Worm (Caenorhabditis elegans): ENCODE measurements around the gene frm-2.

The frm-2 gene

ce11 chrIII:5942104-5942503, 39.8 kb downstream of the frm-2 start:
- TF ChIP-seq ZK546.5 (tag; optimal IDR thresholded peaks at IDR 0.05) (no peak), nhr-23 (tag; optimal IDR thresholded peaks at IDR 0.05) (no peak), blmp-1 (tag; optimal IDR thresholded peaks at IDR 0.05; ENCODE audit: insufficient read depth) (no peak), C34F6.9 (tag; optimal IDR thresholded peaks at IDR 0.05) (no peak), elt-3 (tag; optimal IDR thresholded peaks at IDR 0.05) (no peak), lsy-2 (tag; optimal IDR thresholded peaks at IDR 0.05) (no peak), ztf-11 (tag; optimal IDR thresholded peaks at IDR 0.05) (no peak), mdl-1 (tag; optimal IDR thresholded peaks at IDR 0.05) (no peak), aly-2 (tag; optimal IDR thresholded peaks at IDR 0.05) (no peak), mbf-1 (tag; optimal IDR thresholded peaks at IDR 0.05) (no peak), skn-1 (tag; optimal IDR thresholded peaks at IDR 0.05) (no peak), sma-9 (GFP tag; optimal IDR thresholded peaks at IDR 0.05) (no peak), sma-9 (tag; optimal IDR thresholded peaks at IDR 0.05) (no peak)

ce11 chrIII:5940525-5940974, 41.4 kb downstream of the frm-2 start:
- TF ChIP-seq unc-55 (GFP tag; optimal IDR thresholded peaks at IDR 0.05): peak; percentile 75
- TF ChIP-seq C34F6.9 (tag; optimal IDR thresholded peaks at IDR 0.05): peak; percentile 82
- TF ChIP-seq alr-1 (tag; optimal IDR thresholded peaks at IDR 0.05): no peak
- peak; percentile 56 for TF ChIP-seq sma-3 (GFP tag; optimal IDR thresholded peaks at IDR 0.05)
- TF ChIP-seq mab-5 (tag; optimal IDR thresholded peaks at IDR 0.05): peak; percentile 14
- TF ChIP-seq nhr-77 (tag; optimal IDR thresholded peaks at IDR 0.05): no peak
- TF ChIP-seq ZK546.5 (tag; optimal IDR thresholded peaks at IDR 0.05): no peak
- TF ChIP-seq lsy-2 (tag; optimal IDR thresholded peaks at IDR 0.05): peak; percentile 25 to 70
- TF ChIP-seq ztf-11 (tag; optimal IDR thresholded peaks at IDR 0.05): no peak
- no peak for TF ChIP-seq nhr-11 (tag; optimal IDR thresholded peaks at IDR 0.05)
- no peak for TF ChIP-seq elt-3 (tag; optimal IDR thresholded peaks at IDR 0.05)
- TF ChIP-seq snpc-4 (tag; optimal IDR thresholded peaks at IDR 0.05): peak; percentile 48
- TF ChIP-seq unc-62 (GFP tag; optimal IDR thresholded peaks at IDR 0.05): no peak
- TF ChIP-seq Y55F3AM.14 (GFP tag; optimal IDR thresholded peaks at IDR 0.05): no peak
- TF ChIP-seq nhr-10 (tag; optimal IDR thresholded peaks at IDR 0.05): no peak
- TF ChIP-seq aly-2 (tag; optimal IDR thresholded peaks at IDR 0.05): no peak
- TF ChIP-seq nhr-12 (tag; optimal IDR thresholded peaks at IDR 0.05): no peak
- peak; percentile 63 for TF ChIP-seq crh-2 (tag; optimal IDR thresholded peaks at IDR 0.05)
- no peak for TF ChIP-seq zag-1 (tag; optimal IDR thresholded peaks at IDR 0.05)
- no peak for TF ChIP-seq ceh-82 (tag; optimal IDR thresholded peaks at IDR 0.05)
- TF ChIP-seq nhr-23 (tag; optimal IDR thresholded peaks at IDR 0.05): no peak
- TF ChIP-seq skn-1 (tag; optimal IDR thresholded peaks at IDR 0.05): peak; percentile 56
- TF ChIP-seq fos-1 (tag; optimal IDR thresholded peaks at IDR 0.05): peak; percentile 73
- peak; percentile 96 for TF ChIP-seq nhr-129 (tag; optimal IDR thresholded peaks at IDR 0.05)
- peak; percentile 98 for TF ChIP-seq ama-1 (optimal IDR thresholded peaks at IDR 0.05)
- TF ChIP-seq F13H6.1 (tag; optimal IDR thresholded peaks at IDR 0.05): peak; percentile 40
- peak; percentile 67 for TF ChIP-seq sma-9 (GFP tag; optimal IDR thresholded peaks at IDR 0.05)
- TF ChIP-seq sma-9 (tag; optimal IDR thresholded peaks at IDR 0.05): no peak
- TF ChIP-seq ceh-16 (tag; optimal IDR thresholded peaks at IDR 0.05): no peak
- TF ChIP-seq unc-39 (tag; optimal IDR thresholded peaks at IDR 0.05): no peak
- TF ChIP-seq blmp-1 (tag; optimal IDR thresholded peaks at IDR 0.05; ENCODE audit: insufficient read depth): peak; percentile 68
- peak; percentile 75 for TF ChIP-seq ztf-4 (tag; optimal IDR thresholded peaks at IDR 0.05)
- peak; percentile 86 to 95 for TF ChIP-seq mdl-1 (tag; optimal IDR thresholded peaks at IDR 0.05)
- peak; percentile 52 for TF ChIP-seq egl-27 (tag; optimal IDR thresholded peaks at IDR 0.05)
- TF ChIP-seq elt-1 (tag; optimal IDR thresholded peaks at IDR 0.05): no peak
- peak; percentile 72 for TF ChIP-seq nhr-25 (tag; optimal IDR thresholded peaks at IDR 0.05)
- TF ChIP-seq mbf-1 (tag; optimal IDR thresholded peaks at IDR 0.05): no peak
- no peak for TF ChIP-seq R02D3.7 (tag; optimal IDR thresholded peaks at IDR 0.05)
- peak; percentile 78 for TF ChIP-seq lin-11 (tag; optimal IDR thresholded peaks at IDR 0.05)
- TF ChIP-seq lin-13 (GFP tag; optimal IDR thresholded peaks at IDR 0.05): peak; percentile 60
- TF ChIP-seq dmd-4 (tag; optimal IDR thresholded peaks at IDR 0.05): no peak
- peak; percentile 66 for TF ChIP-seq nhr-21 (tag; optimal IDR thresholded peaks at IDR 0.05)
- TF ChIP-seq lin-39 (tag; optimal IDR thresholded peaks at IDR 0.05): no peak
- peak; percentile 9 for TF ChIP-seq peb-1 (tag; optimal IDR thresholded peaks at IDR 0.05)
- TF ChIP-seq sem-4 (tag; optimal IDR thresholded peaks at IDR 0.05): peak; percentile 80
- TF ChIP-seq nhr-6 (tag; optimal IDR thresholded peaks at IDR 0.05): no peak
- TF ChIP-seq gmeb-1 (tag; optimal IDR thresholded peaks at IDR 0.05): peak; percentile 35
- TF ChIP-seq nhr-237 (tag; optimal IDR thresholded peaks at IDR 0.05): no peak
- 0 out of 2 replicates have a peak, but pooled peaks have one; percentile 65 for TF ChIP-seq ztf-1 (GFP tag; conservative IDR thresholded peaks at IDR 0.05)

Data from whole organism, L2 larva.